Fruit fly (Drosophila melanogaster) Kc167 (cell line): Measurements from ENCODE around the gene CG11262.

Experiments
- Myc ChIP-seq: fragments of >200 bp; optimal IDR thresholded peaks from 2 replicates; lab custom pipeline; 2017; ENCODE audit warnings: missing external identifiers
- h ChIP-seq: fragments of >200 bp; optimal IDR thresholded peaks from 3 replicates; lab custom pipeline; 2018; ENCODE audit warnings: missing external identifiers

dm6 chr3L:13026337-13026736 lies 31.4 kb downstream of the CG11262 start, which contains the start of gene Zmynd10:
- no peak for TF ChIP-seq h (lab: Kevin White, UChicago)
- TF ChIP-seq Myc (lab: Kevin White, UChicago) = no peak
